Worm (Caenorhabditis elegans): ENCODE data around the gene nhr-63.

ce11 chrV:16023051-16023450, 20.7 kb downstream of the nhr-63 start, which contains the start of gene cwc-15:
- TF ChIP-seq ceh-13 (GFP tag; optimal IDR thresholded peaks at IDR 0.05), result no peak
- no peak for TF ChIP-seq ama-1 (optimal IDR thresholded peaks at IDR 0.05)
- TF ChIP-seq pes-1 (GFP tag; IDR thresholded peaks at IDR 0.05), result no peak
- no peak for TF ChIP-seq aly-1 (tag; optimal IDR thresholded peaks at IDR 0.05)
- TF ChIP-seq tra-4 (tag; optimal IDR thresholded peaks at IDR 0.05), result no peak
- TF ChIP-seq F13C5.2 (tag; optimal IDR thresholded peaks at IDR 0.05), result no peak
- no peak for TF ChIP-seq scrt-1 (GFP tag; IDR thresholded peaks at IDR 0.05)
- no peak for TF ChIP-seq ceh-36 (tag; optimal IDR thresholded peaks at IDR 0.05)
- TF ChIP-seq hmbx-1 (tag; optimal IDR thresholded peaks at IDR 0.05), result no peak
- TF ChIP-seq flt-1 (GFP tag; IDR thresholded peaks at IDR 0.05), result no peak
- no peak for TF ChIP-seq tbx-11 (GFP tag; IDR thresholded peaks at IDR 0.05)
- no peak for TF ChIP-seq hmg-4 (GFP tag; optimal IDR thresholded peaks at IDR 0.05)

Data from whole organism, early embryonic.